Worm (Caenorhabditis elegans) whole organism, mixed stage, embryonic: Measurements from ENCODE around the gene R05D8.9.

Source experiments
- M03D4.4 ChIP-seq: sonication (generic microtip); optimal IDR thresholded peaks from 2 replicates; lab custom pipeline; 2017; ENCODE audit warnings: mild to moderate bottlenecking, missing genetic modification characterization, missing compliant biosample characterization
- bed-3 ChIP-seq: fragments of 200-800 bp; sonication (Bioruptor generic); optimal IDR thresholded peaks from 3 replicates; lab custom pipeline; 2018; ENCODE audit warnings: mild to moderate bottlenecking, missing genetic modification characterization, moderate library complexity, missing compliant biosample characterization
- blmp-1 ChIP-seq: fragments of 150-350 bp; optimal IDR thresholded peaks from 2 replicates; lab custom pipeline; 2014; ENCODE audit warnings: missing biosample characterization, missing genetic modification characterization
- ceh-39 ChIP-seq: fragments of 150-350 bp; optimal IDR thresholded peaks from 2 replicates; lab custom pipeline; 2014; ENCODE audit warnings: missing biosample characterization, missing genetic modification characterization
- ceh-43 ChIP-seq: fragments of 200-800 bp; sonication (Bioruptor generic); optimal IDR thresholded peaks from 2 replicates; lab custom pipeline; 2018; ENCODE audit warnings: mild to moderate bottlenecking, missing genetic modification characterization, moderate library complexity, missing compliant biosample characterization
- ceh-83 ChIP-seq: fragments of 200-800 bp; sonication (Bioruptor generic); optimal IDR thresholded peaks from 2 replicates; lab custom pipeline; 2018; ENCODE audit warnings: mild to moderate bottlenecking, missing genetic modification characterization, missing compliant biosample characterization
- ces-1 ChIP-seq: fragments of 150-350 bp; optimal IDR thresholded peaks from 2 replicates; lab custom pipeline; 2014; ENCODE audit warnings: missing biosample characterization, missing genetic modification reagents, missing genetic modification characterization
- cnd-1 ChIP-seq: fragments of 200-800 bp; sonication (Bioruptor generic); optimal IDR thresholded peaks from 2 replicates; lab custom pipeline; 2018; ENCODE audit warnings: mild to moderate bottlenecking, missing genetic modification characterization, missing compliant biosample characterization
- elt-1 ChIP-seq: sonication (generic microtip); optimal IDR thresholded peaks from 2 replicates; lab custom pipeline; 2017; ENCODE audit warnings: missing genetic modification characterization, mild to moderate bottlenecking, missing compliant biosample characterization, antibody characterized with exemption, moderate library complexity, borderline replicate concordance; ENCODE audit not compliant: insufficient read depth
- elt-3 ChIP-seq: fragments of 150-350 bp; optimal IDR thresholded peaks from 2 replicates; lab custom pipeline; 2014; ENCODE audit warnings: missing biosample characterization, missing genetic modification characterization
- flh-1 ChIP-seq: fragments of 200-800 bp; sonication (Bioruptor generic); optimal IDR thresholded peaks from 2 replicates; lab custom pipeline; 2018; ENCODE audit warnings: mild to moderate bottlenecking, missing genetic modification characterization, moderate library complexity, missing compliant biosample characterization
- ham-2 ChIP-seq: fragments of 200-800 bp; sonication (Bioruptor generic); optimal IDR thresholded peaks from 2 replicates; lab custom pipeline; 2018; ENCODE audit warnings: mild to moderate bottlenecking, missing genetic modification characterization, missing compliant biosample characterization
- hlh-1 ChIP-seq: fragments of 150-350 bp; optimal IDR thresholded peaks from 2 replicates; lab custom pipeline; 2014; ENCODE audit warnings: missing biosample characterization, missing genetic modification reagents, missing genetic modification characterization
- lin-13 ChIP-seq: fragments of 150-350 bp; optimal IDR thresholded peaks from 2 replicates; lab custom pipeline; 2014; ENCODE audit warnings: missing biosample characterization, missing genetic modification characterization
- lin-32 ChIP-seq: fragments of 200-800 bp; sonication (Bioruptor generic); optimal IDR thresholded peaks from 2 replicates; lab custom pipeline; 2018; ENCODE audit warnings: mild to moderate bottlenecking, missing genetic modification characterization, missing compliant biosample characterization
- lsy-2 ChIP-seq: fragments of 150-350 bp; optimal IDR thresholded peaks from 2 replicates; lab custom pipeline; 2014; ENCODE audit warnings: missing biosample characterization, missing genetic modification characterization
- mab-5 ChIP-seq: fragments of 150-350 bp; optimal IDR thresholded peaks from 2 replicates; lab custom pipeline; 2014; ENCODE audit warnings: missing biosample characterization, missing genetic modification characterization
- mls-2 ChIP-seq: sonication (generic microtip); optimal IDR thresholded peaks from 2 replicates; lab custom pipeline; 2016; ENCODE audit warnings: mild to moderate bottlenecking, missing genetic modification characterization, moderate library complexity, missing compliant biosample characterization
- nhr-12 ChIP-seq: fragments of 150-350 bp; optimal IDR thresholded peaks from 2 replicates; lab custom pipeline; 2014; ENCODE audit warnings: missing biosample characterization, missing genetic modification characterization
- nhr-2 ChIP-seq: fragments of 150-350 bp; optimal IDR thresholded peaks from 2 replicates; lab custom pipeline; 2014; ENCODE audit warnings: missing biosample characterization, missing genetic modification characterization
- nhr-237 ChIP-seq: fragments of 150-350 bp; optimal IDR thresholded peaks from 2 replicates; lab custom pipeline; 2014; ENCODE audit warnings: missing biosample characterization, missing genetic modification characterization
- nhr-28 ChIP-seq: fragments of 150-350 bp; optimal IDR thresholded peaks from 2 replicates; lab custom pipeline; 2014; ENCODE audit warnings: missing biosample characterization, missing genetic modification characterization
- nhr-76 ChIP-seq: sonication (generic microtip); optimal IDR thresholded peaks from 2 replicates; lab custom pipeline; 2017; ENCODE audit warnings: missing biosample characterization, missing genetic modification characterization
- pha-4 ChIP-seq: fragments of 150-350 bp; optimal IDR thresholded peaks from 2 replicates; lab custom pipeline; 2018; ENCODE audit warnings: missing biosample characterization, missing genetic modification reagents, missing genetic modification characterization
- sem-2 ChIP-seq: fragments of 200-800 bp; sonication (Bioruptor generic); optimal IDR thresholded peaks from 2 replicates; lab custom pipeline; 2018; ENCODE audit warnings: mild to moderate bottlenecking, missing genetic modification characterization, missing compliant biosample characterization
- snpc-4 ChIP-seq: fragments of 150-350 bp; optimal IDR thresholded peaks from 2 replicates; lab custom pipeline; 2014; ENCODE audit warnings: missing biosample characterization, missing genetic modification characterization
- tbx-8 ChIP-seq: fragments of 200-800 bp; sonication (Bioruptor generic); optimal IDR thresholded peaks from 2 replicates; lab custom pipeline; 2018; ENCODE audit warnings: mild to moderate bottlenecking, missing genetic modification characterization, moderate library complexity, missing compliant biosample characterization
- unc-120 ChIP-seq: sonication (generic microtip); optimal IDR thresholded peaks from 2 replicates; lab custom pipeline; 2017; ENCODE audit warnings: missing genetic modification characterization, missing compliant biosample characterization; ENCODE audit not compliant: poor library complexity, severe bottlenecking
- unc-62 ChIP-seq: fragments of 150-350 bp; optimal IDR thresholded peaks from 2 replicates; lab custom pipeline; 2014; ENCODE audit warnings: missing biosample characterization, missing genetic modification reagents, missing genetic modification characterization
- zip-8 ChIP-seq: fragments of 150-350 bp; optimal IDR thresholded peaks from 2 replicates; lab custom pipeline; 2014; ENCODE audit warnings: missing biosample characterization, missing genetic modification characterization
- ztf-11 ChIP-seq: fragments of 150-350 bp; optimal IDR thresholded peaks from 2 replicates; lab custom pipeline; 2014; ENCODE audit warnings: missing biosample characterization, missing genetic modification characterization

The R05D8.9 gene

ce11 chrV:2738174-2738573 lies 29.2 kb downstream of the R05D8.9 start, which contains the start of gene srg-56:
TSS of gene srg-56 (minus strand) at chrV:2738274.
- TF ChIP-seq lin-32 (GFP tag; lab: Kevin White, UChicago) (no peak), unc-62 (GFP tag; lab: Kevin White, UChicago) (no peak), snpc-4 (tag; lab: Kevin White, UChicago) (no peak), elt-1 (no peak), elt-3 (no peak)

DNA sequence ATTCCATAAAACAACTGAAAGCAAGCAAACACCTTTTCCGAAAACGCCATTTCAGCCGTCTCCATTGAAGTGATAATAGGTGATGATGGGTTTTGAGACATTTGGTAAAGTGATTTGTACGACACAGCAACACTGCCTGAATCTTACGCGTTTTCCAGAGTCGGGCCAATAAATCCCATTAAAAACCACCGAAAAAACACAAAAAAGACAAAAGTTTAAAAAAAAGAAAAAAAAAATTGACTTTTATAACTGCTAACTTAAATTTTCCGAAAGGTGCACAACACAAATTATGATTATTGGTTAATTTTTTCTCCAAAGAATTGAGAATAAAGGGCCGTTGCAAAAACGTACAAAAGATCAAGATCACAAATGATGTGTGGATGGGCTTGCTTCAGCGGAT lies 33.0 kb downstream of the R05D8.9 start, which contains the start of gene srg-57:
TSS of gene srg-57 (minus strand) at position 101 of the 400 bp plus-strand sequence.
- TF ChIP-seq sem-2 (GFP tag; lab: Kevin White, UChicago) (no peak), M03D4.4 (tag; lab: Kevin White, UChicago) (no peak), lin-13 (tag; lab: Kevin White, UChicago) (no peak), nhr-12 (no peak), lsy-2 (no peak), ces-1 (GFP tag; lab: Kevin White, UChicago) (no peak), ham-2 (no peak), blmp-1 (tag; lab: Kevin White, UChicago) (no peak), tbx-8 (GFP tag; lab: Kevin White, UChicago) (no peak), nhr-237 (tag; lab: Kevin White, UChicago) (no peak), ztf-11 (no peak), elt-1 (no peak), nhr-76 (tag; lab: Kevin White, UChicago) (no peak), mls-2 (tag; lab: Kevin White, UChicago) (no peak), lin-32 (GFP tag; lab: Kevin White, UChicago) (no peak), unc-120 (tag; lab: Kevin White, UChicago) (no peak), ceh-39 (tag; lab: Kevin White, UChicago) (no peak), ceh-83 (GFP tag; lab: Kevin White, UChicago) (no peak), elt-3 (no peak)

ce11 chrV:2730784-2731480 lies 36.4 kb downstream of the R05D8.9 start, which contains the start of gene dod-3:
TSS of gene dod-3 (minus strand) at chrV:2731098.
- no peak for TF ChIP-seq M03D4.4 (tag; lab: Kevin White, UChicago)
- no peak for TF ChIP-seq flh-1 (GFP tag; lab: Kevin White, UChicago)
- TF ChIP-seq nhr-12 = no peak
- no peak for TF ChIP-seq pha-4 (tag; lab: Kevin White, UChicago)
- no peak for TF ChIP-seq sem-2 (GFP tag; lab: Kevin White, UChicago)
- TF ChIP-seq tbx-8 (GFP tag; lab: Kevin White, UChicago) = no peak

- TF ChIP-seq hlh-1 (tag; lab: Kevin White, UChicago) (no peak), lin-13 (tag; lab: Kevin White, UChicago) (no peak), sem-2 (GFP tag; lab: Kevin White, UChicago) (no peak), nhr-12 (no peak), lsy-2 (no peak), blmp-1 (tag; lab: Kevin White, UChicago) (no peak), ceh-83 (GFP tag; lab: Kevin White, UChicago) (no peak), lin-32 (GFP tag; lab: Kevin White, UChicago) (no peak), mls-2 (tag; lab: Kevin White, UChicago) (no peak), nhr-28 (no peak), ham-2 (no peak), flh-1 (GFP tag; lab: Kevin White, UChicago) (no peak), ceh-43 (GFP tag; lab: Kevin White, UChicago) (no peak), mab-5 (tag; lab: Kevin White, UChicago) (no peak), unc-62 (GFP tag; lab: Kevin White, UChicago) (no peak), nhr-237 (tag; lab: Kevin White, UChicago) (no peak), elt-1 (no peak), nhr-2 (no peak), elt-3 (no peak)
Observed at ce11 chrV:2728236-2728635, 39.1 kb downstream of the R05D8.9 start, which contains the start of gene str-33. TSS of gene str-33 (plus strand) at chrV:2728536.

DNA sequence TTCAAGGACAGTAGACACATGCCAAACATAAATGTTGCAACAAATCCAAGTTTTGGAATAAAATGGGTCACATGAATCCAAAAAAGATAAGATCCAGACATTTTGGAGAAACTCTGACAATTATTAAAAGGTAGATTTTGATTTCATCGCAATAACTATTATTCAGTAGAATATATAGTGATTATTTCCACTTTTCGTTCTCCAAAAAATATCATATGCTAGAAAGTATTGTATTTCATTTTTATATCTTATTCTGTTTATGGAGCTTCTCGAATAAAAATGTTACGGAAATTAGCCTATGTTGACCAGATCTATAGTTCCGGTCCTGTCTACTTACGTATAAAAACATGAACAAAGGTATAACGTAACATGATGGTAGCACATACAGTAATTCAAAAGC lies 40.3 kb downstream of the R05D8.9 start, which contains the start of gene str-13:
TSS of gene str-13 (minus strand) at position 101 of the 400 bp plus-strand sequence.
- TF ChIP-seq bed-3 (GFP tag; lab: Kevin White, UChicago) (no peak), ces-1 (GFP tag; lab: Kevin White, UChicago) (no peak), lin-13 (tag; lab: Kevin White, UChicago) (no peak), cnd-1 (no peak), nhr-76 (tag; lab: Kevin White, UChicago) (no peak), tbx-8 (GFP tag; lab: Kevin White, UChicago) (no peak), nhr-12 (no peak), ceh-43 (GFP tag; lab: Kevin White, UChicago) (no peak), nhr-237 (tag; lab: Kevin White, UChicago) (no peak), zip-8 (no peak), hlh-1 (tag; lab: Kevin White, UChicago) (no peak), ztf-11 (no peak)
